Worm (Caenorhabditis elegans) whole organism, early embryonic: ENCODE measurements around the gene srsx-5.

Experiments used
- B0310.2 ChIP-seq: sonication (generic microtip); optimal IDR thresholded peaks from 2 replicates; lab custom pipeline; 2016; ENCODE audit warnings: mild to moderate bottlenecking, missing genetic modification characterization, missing compliant biosample characterization
- ama-1 ChIP-seq: fragments of 150-350 bp; optimal IDR thresholded peaks from 2 replicates; lab custom pipeline; 2014
- ceh-13 ChIP-seq: fragments of 200-800 bp; sonication (Bioruptor generic); optimal IDR thresholded peaks from 2 replicates; lab custom pipeline; 2018; ENCODE audit warnings: mild to moderate bottlenecking, missing genetic modification characterization, missing compliant biosample characterization
- ets-7 ChIP-seq: sonication (generic microtip); optimal IDR thresholded peaks from 2 replicates; lab custom pipeline; 2016; ENCODE audit warnings: missing genotype, missing genetic modification characterization, missing compliant biosample characterization

DNA sequence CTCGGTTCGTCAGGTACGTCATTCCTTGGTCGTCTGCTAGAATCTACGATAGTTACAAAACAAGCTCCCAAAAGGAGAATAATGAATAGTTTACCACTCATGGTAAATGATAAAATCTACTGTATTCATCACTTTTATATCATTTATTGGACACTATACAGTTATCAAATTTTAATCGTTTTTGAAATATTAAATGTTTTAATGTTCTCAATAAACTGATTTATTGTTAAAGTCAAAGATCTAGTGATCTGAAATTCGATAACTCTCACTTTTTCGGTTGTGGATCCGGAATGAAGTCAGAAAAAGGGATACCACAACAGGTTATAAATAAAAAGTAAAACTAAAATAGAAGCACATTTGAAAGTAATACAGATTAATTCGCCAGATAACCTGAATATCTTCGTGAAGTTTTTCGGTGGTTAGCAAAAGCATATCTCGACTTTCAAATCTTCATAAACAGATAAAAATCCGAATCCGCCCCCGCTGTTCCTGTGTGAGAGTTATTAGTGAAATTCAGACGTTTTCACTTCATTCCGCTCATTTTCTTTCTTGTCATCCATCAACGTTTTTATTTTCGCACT, 30.1 kb downstream of the srsx-5 start, which contains the start of the genes clec-217 and F26D11.2:
- TF ChIP-seq ceh-13 (GFP tag; lab: Kevin White, UChicago) (no peak), ama-1 (lab: Kevin White, UChicago) (no peak), B0310.2 (tag; lab: Kevin White, UChicago) (no peak), ets-7 (tag; lab: Kevin White, UChicago) (no peak)
